Worm (Caenorhabditis elegans) whole organism, mixed stage, embryonic: ENCODE data around the gene hmg-1.2.

Experiments used
- unc-39 ChIP-seq: fragments of 150-350 bp; optimal IDR thresholded peaks from 2 replicates; lab custom pipeline; 2014; ENCODE audit warnings: missing biosample characterization, missing genetic modification characterization
- unc-62 ChIP-seq: fragments of 150-350 bp; optimal IDR thresholded peaks from 2 replicates; lab custom pipeline; 2014; ENCODE audit warnings: missing biosample characterization, missing genetic modification reagents, missing genetic modification characterization

DNA sequence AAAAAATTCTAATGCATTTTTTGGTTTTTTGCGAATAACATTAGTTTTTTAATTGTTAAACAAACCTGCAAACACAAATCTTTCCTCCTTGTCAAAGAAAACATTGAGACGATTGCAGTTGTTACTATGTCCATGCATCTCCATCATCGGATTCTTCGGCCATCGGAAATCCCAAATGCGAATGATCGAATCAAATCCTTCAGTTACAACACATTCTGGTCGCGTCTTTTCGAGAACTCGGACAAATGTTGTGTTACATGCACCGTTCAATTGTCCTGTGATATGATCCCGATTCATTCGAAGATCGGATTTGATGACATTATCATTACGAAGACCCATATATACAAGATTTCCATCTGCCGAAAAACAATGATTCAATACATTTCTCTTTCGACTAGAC lies 20.1 kb downstream of the hmg-1.2 start:
- TF ChIP-seq unc-62 (GFP tag; lab: Kevin White, UChicago) (no peak), unc-39 (no peak)
